Worm (Caenorhabditis elegans): ENCODE measurements around the gene clec-76.

ce11 chrIV:3998517-3998916 lies 33.5 kb downstream of the clec-76 start, which contains the start of gene F47C12.8:
- TF ChIP-seq drap-1 (GFP tag; optimal IDR thresholded peaks at IDR 0.05) (no peak), ceh-43 (GFP tag; optimal IDR thresholded peaks at IDR 0.05) (no peak), nhr-237 (tag; optimal IDR thresholded peaks at IDR 0.05) (no peak), snpc-4 (tag; optimal IDR thresholded peaks at IDR 0.05) (no peak)

Measured in whole organism, mixed stage, embryonic.